Fruit fly (Drosophila melanogaster) whole organism, embryonic: ENCODE results near the gene CG4730.

Experiments
- B-H1 ChIP-seq: fragments of 200-800 bp; sonication (Bioruptor generic); IDR thresholded peaks from 3 replicates; pipeline ENCODE4 v1.3.6; 2022; ENCODE audit warnings: missing biosample characterization, missing genetic modification characterization
- CG10147 ChIP-seq: fragments of 200-800 bp; sonication (Bioruptor generic); optimal IDR thresholded peaks from 2 replicates; lab custom pipeline; 2019; ENCODE audit warnings: missing biosample characterization, mild to moderate bottlenecking, missing genetic modification characterization, moderate library complexity
- CG10321 ChIP-seq: fragments of 200-800 bp; sonication (Bioruptor generic); IDR thresholded peaks from 2 replicates; pipeline ENCODE4 v1.3.6; 2022; ENCODE audit warnings: missing biosample characterization, missing genetic modification characterization
- CG10543 ChIP-seq: fragments of 200-800 bp; sonication (Bioruptor generic); optimal IDR thresholded peaks from 3 replicates; lab custom pipeline; 2017; ENCODE audit warnings: missing biosample characterization, mild to moderate bottlenecking, missing genetic modification characterization, moderate library complexity
- CG11398 ChIP-seq: fragments of 200-800 bp; sonication (Bioruptor generic); optimal IDR thresholded peaks from 2 replicates; lab custom pipeline; 2016; ENCODE audit warnings: missing biosample characterization, missing genetic modification characterization
- CG11456 ChIP-seq: fragments of 200-800 bp; sonication (Bioruptor generic); IDR thresholded peaks from 3 replicates; pipeline ENCODE4 v1.3.6; 2022; ENCODE audit warnings: missing biosample characterization, missing genetic modification characterization
- CG1233 ChIP-seq: fragments of 200-800 bp; sonication (Bioruptor generic); optimal IDR thresholded peaks from 4 replicates; lab custom pipeline; 2018; ENCODE audit warnings: missing biosample characterization, mild to moderate bottlenecking, missing genetic modification characterization
- CG13624 ChIP-seq: fragments of 200-800 bp; sonication (Bioruptor generic); optimal IDR thresholded peaks from 2 replicates; lab custom pipeline; 2016; ENCODE audit warnings: missing biosample characterization, missing genetic modification characterization
- CG14441 ChIP-seq: fragments of 200-800 bp; sonication (Bioruptor generic); IDR thresholded peaks from 2 replicates; pipeline ENCODE4 v1.3.6; 2022; ENCODE audit warnings: missing biosample characterization, missing genetic modification characterization
- CG17328 ChIP-seq: fragments of 200-800 bp; sonication (Bioruptor generic); IDR thresholded peaks from 2 replicates; pipeline ENCODE4 v1.3.6; 2022; ENCODE audit warnings: missing biosample characterization, missing genetic modification characterization
- CG2116 ChIP-seq: fragments of 200-800 bp; sonication (Bioruptor generic); optimal IDR thresholded peaks from 3 replicates; lab custom pipeline; 2018; ENCODE audit warnings: missing biosample characterization, mild to moderate bottlenecking, missing genetic modification characterization
- CG30403 ChIP-seq: fragments of 200-800 bp; sonication (Bioruptor generic); optimal IDR thresholded peaks from 3 replicates; lab custom pipeline; 2016; ENCODE audit warnings: missing biosample characterization, missing genetic modification characterization
- CG34224 ChIP-seq: fragments of 200-800 bp; sonication (Bioruptor generic); IDR thresholded peaks from 3 replicates; pipeline ENCODE4 v1.3.6; 2022; ENCODE audit warnings: missing biosample characterization, missing genetic modification characterization; ENCODE audit not compliant: partially characterized antibody
- CG3726 ChIP-seq: fragments of 200-800 bp; sonication (Bioruptor generic); IDR thresholded peaks from 3 replicates; pipeline ENCODE4, ENCODE4 v1.3.6; 2022; ENCODE audit warnings: missing biosample characterization, missing genetic modification characterization
- CG43689 ChIP-seq: fragments of 200-800 bp; sonication (Bioruptor generic); IDR thresholded peaks from 2 replicates; pipeline ENCODE4 v1.3.6; 2022; ENCODE audit warnings: missing biosample characterization, missing genetic modification characterization
- CG4820 ChIP-seq: fragments of 200-800 bp; sonication (Bioruptor generic); optimal IDR thresholded peaks from 3 replicates; lab custom pipeline; 2016; ENCODE audit warnings: missing biosample characterization, missing genetic modification characterization
- CG7963 ChIP-seq: fragments of 200-800 bp; sonication (Bioruptor generic); IDR thresholded peaks from 3 replicates; pipeline ENCODE4 v1.3.6; 2022; ENCODE audit warnings: missing biosample characterization, missing genetic modification characterization; ENCODE audit not compliant: partially characterized antibody
- Dp ChIP-seq: fragments of 200-800 bp; sonication (Bioruptor generic); optimal IDR thresholded peaks from 2 replicates; lab custom pipeline; 2018; ENCODE audit warnings: missing biosample characterization, mild to moderate bottlenecking, missing genetic modification characterization, moderate library complexity
- E2f2 ChIP-seq: fragments of 200-800 bp; sonication (Bioruptor generic); IDR thresholded peaks from 2 replicates; pipeline ENCODE4 v1.3.6; 2022; ENCODE audit warnings: missing biosample characterization, missing genetic modification characterization
- Eip74EF ChIP-seq, 2 experiments: fragments of 200-800 bp in 1 of 2; fragments of >200 bp in 1 of 2; sonication (Bioruptor generic) in 1 of 2; optimal IDR thresholded peaks; 2 replicates each; lab custom pipeline; 2017 to 2019; ENCODE audit warnings: missing biosample characterization in 2 of 2, missing genetic modification characterization in 2 of 2, mild to moderate bottlenecking in 1 of 2, moderate library complexity in 1 of 2
- Gug ChIP-seq: fragments of 200-800 bp; sonication (Bioruptor generic); IDR thresholded peaks from 4 replicates; pipeline ENCODE4 v1.3.6; 2022; ENCODE audit warnings: missing biosample characterization, missing genetic modification characterization
- HLH4C ChIP-seq: fragments of 200-800 bp; sonication (Bioruptor generic); IDR thresholded peaks from 3 replicates; pipeline ENCODE4 v1.3.6; 2022; ENCODE audit warnings: missing biosample characterization, missing genetic modification characterization; ENCODE audit not compliant: partially characterized antibody
- Hr39 ChIP-seq: fragments of >200 bp; optimal IDR thresholded peaks from 2 replicates; lab custom pipeline; 2017
- MESR4 ChIP-seq: fragments of 200-800 bp; sonication (Bioruptor generic); optimal IDR thresholded peaks from 2 replicates; lab custom pipeline; 2018; ENCODE audit warnings: missing biosample characterization, mild to moderate bottlenecking, missing genetic modification characterization, moderate library complexity
- Mad ChIP-seq: fragments of 200-800 bp; sonication (Bioruptor generic); optimal IDR thresholded peaks from 2 replicates; lab custom pipeline; 2016; ENCODE audit warnings: missing biosample characterization, missing genetic modification characterization
- NC2β ChIP-seq: fragments of 200-800 bp; sonication (Bioruptor generic); optimal IDR thresholded peaks from 2 replicates; lab custom pipeline; 2016; ENCODE audit warnings: missing biosample characterization, missing genetic modification characterization
- Nf-YB ChIP-seq: fragments of 200-800 bp; sonication (Bioruptor generic); optimal IDR thresholded peaks from 3 replicates; lab custom pipeline; 2019; ENCODE audit warnings: missing biosample characterization, mild to moderate bottlenecking, missing genetic modification characterization, moderate library complexity
- Optix ChIP-seq: fragments of 200-800 bp; sonication (Bioruptor generic); IDR thresholded peaks from 3 replicates; pipeline ENCODE4 v1.3.6; 2022; ENCODE audit warnings: missing biosample characterization, missing genetic modification characterization
- Spps ChIP-seq: fragments of 200-800 bp; sonication (Bioruptor generic); optimal IDR thresholded peaks from 2 replicates; lab custom pipeline; 2018; ENCODE audit warnings: missing biosample characterization, mild to moderate bottlenecking, missing genetic modification characterization
- Sry-δ ChIP-seq: fragments of 200-800 bp; sonication (Bioruptor generic); optimal IDR thresholded peaks from 2 replicates; lab custom pipeline; 2016; ENCODE audit warnings: missing biosample characterization, missing genetic modification characterization
- Trl ChIP-seq, 3 experiments: fragments of >200 bp in 2 of 3; fragments of 200-800 bp in 1 of 3; sonication (Bioruptor generic) in 1 of 3; optimal IDR thresholded peaks; 2 replicates in 1 of 3; 3 replicates in 2 of 3; lab custom pipeline; 2016 to 2017; ENCODE audit warnings: missing biosample characterization in 1 of 3, missing genetic modification characterization in 1 of 3
- cato ChIP-seq: fragments of 200-800 bp; sonication (Bioruptor generic); optimal IDR thresholded peaks from 2 replicates; lab custom pipeline; 2016; ENCODE audit warnings: missing biosample characterization, missing genetic modification characterization, borderline replicate concordance
- chn ChIP-seq: fragments of 200-800 bp; sonication (Bioruptor generic); optimal IDR thresholded peaks from 2 replicates; lab custom pipeline; 2016; ENCODE audit warnings: missing biosample characterization, missing genetic modification characterization
- dysf ChIP-seq: fragments of 200-800 bp; sonication (Bioruptor generic); IDR thresholded peaks from 3 replicates; pipeline ENCODE4 v1.3.6; 2022; ENCODE audit warnings: missing biosample characterization, missing genetic modification characterization
- emc ChIP-seq: fragments of 200-800 bp; sonication (Bioruptor generic); optimal IDR thresholded peaks from 2 replicates; lab custom pipeline; 2016; ENCODE audit warnings: missing biosample characterization, missing genetic modification characterization
- ems ChIP-seq: fragments of 200-800 bp; sonication (Bioruptor generic); optimal IDR thresholded peaks from 3 replicates; lab custom pipeline; 2016; ENCODE audit warnings: missing biosample characterization, missing genetic modification characterization
- fd102C ChIP-seq: fragments of 200-800 bp; sonication (Bioruptor generic); optimal IDR thresholded peaks from 2 replicates; lab custom pipeline; 2018; ENCODE audit warnings: missing biosample characterization, mild to moderate bottlenecking, missing genetic modification characterization, moderate library complexity
- fd64A ChIP-seq: fragments of 200-800 bp; sonication (Bioruptor generic); optimal IDR thresholded peaks from 3 replicates; lab custom pipeline; 2018; ENCODE audit warnings: missing biosample characterization, mild to moderate bottlenecking, missing genetic modification characterization
- gsb-n ChIP-seq: fragments of 200-800 bp; sonication (Bioruptor generic); optimal IDR thresholded peaks from 3 replicates; lab custom pipeline; 2018; ENCODE audit warnings: missing biosample characterization, mild to moderate bottlenecking, missing genetic modification characterization
- hb ChIP-seq: fragments of 200-800 bp; sonication (Bioruptor generic); IDR thresholded peaks from 3 replicates; pipeline ENCODE4 v1.3.6; 2022; ENCODE audit warnings: missing biosample characterization, missing genetic modification characterization; ENCODE audit not compliant: partially characterized antibody
- nerfin-1 ChIP-seq: fragments of 200-800 bp; sonication (Bioruptor generic); optimal IDR thresholded peaks from 3 replicates; lab custom pipeline; 2019; ENCODE audit warnings: missing biosample characterization, mild to moderate bottlenecking, missing genetic modification characterization, moderate library complexity
- odd ChIP-seq: fragments of 200-800 bp; sonication (Bioruptor generic); optimal IDR thresholded peaks from 2 replicates; lab custom pipeline; 2017; ENCODE audit warnings: missing biosample characterization, mild to moderate bottlenecking, missing genetic modification characterization
- phol ChIP-seq: fragments of 200-800 bp; sonication (Bioruptor generic); optimal IDR thresholded peaks from 3 replicates; lab custom pipeline; 2018; ENCODE audit warnings: missing biosample characterization, mild to moderate bottlenecking, missing genetic modification characterization, moderate library complexity
- psq ChIP-seq: fragments of 200-800 bp; sonication (Bioruptor generic); optimal IDR thresholded peaks from 2 replicates; lab custom pipeline; 2017; ENCODE audit warnings: missing biosample characterization, missing genetic modification characterization
- pzg ChIP-seq: fragments of 200-800 bp; sonication (Bioruptor generic); optimal IDR thresholded peaks from 3 replicates; lab custom pipeline; 2018; ENCODE audit warnings: missing biosample characterization, mild to moderate bottlenecking, missing genetic modification characterization, moderate library complexity
- ro ChIP-seq: fragments of 200-800 bp; sonication (Bioruptor generic); IDR thresholded peaks from 2 replicates; pipeline ENCODE4 v1.3.6; 2022; ENCODE audit warnings: missing biosample characterization, missing genetic modification characterization
- stc ChIP-seq: fragments of 200-800 bp; sonication (Bioruptor generic); IDR thresholded peaks from 2 replicates; pipeline ENCODE4 v1.3.6; 2022; ENCODE audit warnings: missing biosample characterization, missing genetic modification characterization
- toy ChIP-seq: fragments of 200-800 bp; sonication (Bioruptor generic); IDR thresholded peaks from 2 replicates; pipeline ENCODE4 v1.3.6; 2022; ENCODE audit warnings: missing biosample characterization, missing genetic modification characterization
- vnd ChIP-seq: fragments of 200-800 bp; sonication (Bioruptor generic); IDR thresholded peaks from 3 replicates; pipeline ENCODE4 v1.3.6; 2022; ENCODE audit warnings: missing biosample characterization, missing genetic modification characterization; ENCODE audit not compliant: partially characterized antibody
- yki ChIP-seq: fragments of >200 bp; optimal IDR thresholded peaks from 3 replicates; lab custom pipeline; 2018

CG4730 gene

dm6 chr3R:25686698-25687420, 8.4 kb upstream of the CG4730 start, which contains the start of gene CLS (continued):
- TF ChIP-seq HLH4C (peak; percentile 74), CG1233 (GFP tag; lab: Kevin White, UChicago) (no peak), Mad (GFP tag; lab: Kevin White, UChicago) (no peak), CG11398 (no peak), psq (GFP tag; lab: Kevin White, UChicago) (no peak), cato (GFP tag; lab: Kevin White, UChicago) (no peak), chn (no peak), hb (0 out of 3 replicates have a peak, but pooled peaks have one; percentile 14), Dp (GFP tag; lab: Kevin White, UChicago) (peak; percentile 83), B-H1 (no peak), CG13624 (no peak), Spps (tag; lab: Kevin White, UChicago) (no peak), odd (no peak), ro (no peak), Optix (no peak), nerfin-1 (no peak), CG14441 (no peak), Nf-YB (GFP tag; lab: Kevin White, UChicago) (no peak), Trl (optimal IDR thresholded peaks at IDR 0.05; lab: Kevin White, UChicago) (no peak), Trl (GFP tag; optimal IDR thresholded peaks at IDR 0.05; lab: Kevin White, UChicago) (no peak), CG2116 (GFP tag; lab: Kevin White, UChicago) (peak; percentile 59), E2f2 (GFP tag; lab: Robert Waterston, UW) (peak; percentile 94), CG10543 (no peak), CG4820 (GFP tag; lab: Kevin White, UChicago) (no peak), dysf (GFP tag; lab: Robert Waterston, UW) (no peak), CG7963 (GFP tag; lab: Robert Waterston, UW) (peak; percentile 60; the same call in 1 of the 3 replicates), yki (lab: Kevin White, UChicago) (no peak), pzg (GFP tag; lab: Kevin White, UChicago) (peak; percentile 75), CG30403 (GFP tag; lab: Kevin White, UChicago) (no peak), stc (GFP tag; lab: Robert Waterston, UW) (no peak), Eip74EF (GFP tag; optimal IDR thresholded peaks at IDR 0.05; lab: Kevin White, UChicago) (no peak), Sry-δ (GFP tag; lab: Kevin White, UChicago) (peak; percentile 67), toy (no peak), CG43689 (GFP tag; lab: Robert Waterston, UW) (no peak), ems (GFP tag; lab: Kevin White, UChicago) (no peak), fd102C (GFP tag; lab: Kevin White, UChicago) (no peak), Gug (GFP tag; lab: Robert Waterston, UW) (no peak), CG10147 (GFP tag; lab: Kevin White, UChicago) (peak; percentile 11), fd64A (GFP tag; lab: Kevin White, UChicago) (no peak), CG17328 (no peak), gsb-n (tag; lab: Kevin White, UChicago) (no peak), vnd (GFP tag; lab: Robert Waterston, UW) (no peak), phol (tag; lab: Kevin White, UChicago) (peak; percentile 18), CG3726 (GFP tag; lab: Robert Waterston, UW) (no peak), emc (GFP tag; lab: Kevin White, UChicago) (no peak), CG34224 (peak; percentile 60; the same call in 2 of the 3 replicates), CG11456 (no peak), Hr39 (lab: Kevin White, UChicago) (no peak), CG10321 (no peak), NC2β (GFP tag; lab: Kevin White, UChicago) (no peak), MESR4 (peak; percentile 58)
